Worm (Caenorhabditis elegans) whole organism, L4 larva: ENCODE data around the gene oac-32.

ENCODE experiments used
- F10B5.3 ChIP-seq: sonication (generic microtip); optimal IDR thresholded peaks from 2 replicates; lab custom pipeline; 2016; ENCODE audit warnings: mild to moderate bottlenecking, missing genetic modification characterization, missing compliant biosample characterization
- arid-1 ChIP-seq: fragments of 200-800 bp; sonication (Bioruptor generic); conservative IDR thresholded peaks from 2 replicates; pipeline ENCODE4 v1.3.6; 2022; ENCODE audit warnings: missing genetic modification reagents, missing genetic modification characterization, missing compliant biosample characterization
- hlh-30 ChIP-seq: sonication (generic microtip); optimal IDR thresholded peaks from 2 replicates; lab custom pipeline; 2017; ENCODE audit warnings: antibody characterized with exemption, mild to moderate bottlenecking, missing genetic modification characterization, missing compliant biosample characterization; ENCODE audit not compliant: insufficient read depth
- jun-1 ChIP-seq: fragments of 150-350 bp; optimal IDR thresholded peaks from 2 replicates; lab custom pipeline; 2014; ENCODE audit warnings: missing biosample characterization, missing genetic modification reagents, missing genetic modification characterization
- lim-7 ChIP-seq: fragments of 200-800 bp; sonication (Bioruptor generic); IDR thresholded peaks from 2 replicates; pipeline ENCODE4 v1.3.6; 2022; ENCODE audit warnings: missing genetic modification characterization, missing compliant biosample characterization
- lin-15B ChIP-seq: fragments of 150-350 bp; sonication (generic microtip); optimal IDR thresholded peaks from 3 replicates; lab custom pipeline; 2014; ENCODE audit warnings: missing biosample characterization, missing genetic modification characterization
- lir-3 ChIP-seq: sonication (generic microtip); optimal IDR thresholded peaks from 2 replicates; lab custom pipeline; 2016; ENCODE audit warnings: mild to moderate bottlenecking, missing genetic modification characterization, missing compliant biosample characterization
- lsy-2 ChIP-seq, 2 experiments: fragments of 150-350 bp in 1 of 2; sonication (generic microtip) in 1 of 2; optimal IDR thresholded peaks; 2 replicates each; lab custom pipeline; 2014 to 2017; ENCODE audit warnings: missing biosample characterization in 2 of 2, missing genetic modification characterization in 2 of 2
- mep-1 ChIP-seq: fragments of 150-350 bp; sonication (generic microtip); optimal IDR thresholded peaks from 3 replicates; lab custom pipeline; 2014; ENCODE audit warnings: missing biosample characterization, missing genetic modification characterization
- nhr-28 ChIP-seq: fragments of 150-350 bp; optimal IDR thresholded peaks from 2 replicates; lab custom pipeline; 2014; ENCODE audit warnings: missing biosample characterization, missing genetic modification characterization
- nhr-48 ChIP-seq: sonication (generic microtip); optimal IDR thresholded peaks from 2 replicates; lab custom pipeline; 2016; ENCODE audit warnings: mild to moderate bottlenecking, missing genetic modification characterization, missing compliant biosample characterization
- nhr-76 ChIP-seq: fragments of 150-350 bp; optimal IDR thresholded peaks from 2 replicates; lab custom pipeline; 2014; ENCODE audit warnings: missing biosample characterization, missing genetic modification characterization
- unc-130 ChIP-seq: sonication (generic microtip); optimal IDR thresholded peaks from 2 replicates; lab custom pipeline; 2016; ENCODE audit warnings: missing genetic modification reagents, missing genetic modification characterization, missing compliant biosample characterization

DNA sequence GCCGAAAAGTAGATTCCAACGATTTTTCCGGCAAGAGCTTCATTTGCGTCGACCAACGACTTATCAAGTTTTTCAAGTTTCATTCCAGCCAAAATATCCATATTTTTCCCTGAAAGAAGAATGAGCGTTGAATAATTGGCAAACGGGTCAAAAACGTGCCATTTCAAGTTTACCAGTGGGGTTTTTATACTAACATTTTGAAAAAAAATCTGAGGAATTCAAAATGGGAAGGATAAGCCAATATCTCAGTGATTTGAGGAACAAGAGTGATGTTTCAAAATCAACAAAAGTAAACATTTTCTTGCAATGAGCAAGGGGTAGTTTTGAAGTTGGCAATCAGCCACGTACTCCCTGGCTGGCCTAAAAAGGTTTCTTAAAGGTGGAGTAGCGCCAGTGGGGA lies 11.3 kb downstream of the oac-32 start, which contains the start of gene trx-5:
- TF ChIP-seq hlh-30 (tag; lab: Kevin White, UChicago) (no peak), lsy-2 (tag; optimal IDR thresholded peaks at IDR 0.05; lab: Kevin White, UChicago) (no peak), unc-130 (GFP tag; lab: Kevin White, UChicago) (no peak), nhr-28 (no peak), arid-1 (GFP tag; lab: Robert Waterston, UW) (no peak), lin-15B (tag; lab: Kevin White, UChicago) (no peak), nhr-76 (tag; lab: Kevin White, UChicago) (no peak), lir-3 (tag; lab: Kevin White, UChicago) (no peak), jun-1 (no peak), F10B5.3 (no peak), nhr-48 (tag; lab: Kevin White, UChicago) (no peak), mep-1 (no peak), lim-7 (GFP tag; lab: Robert Waterston, UW) (no peak)
